Worm (Caenorhabditis elegans) whole organism, L4 larva: ENCODE results near the gene Y97E10AR.6.

Experiments
- aly-2 ChIP-seq: sonication (generic microtip); optimal IDR thresholded peaks from 2 replicates; lab custom pipeline; 2018; ENCODE audit warnings: missing biosample characterization, missing genetic modification characterization
- ceh-62 ChIP-seq: sonication (generic microtip); optimal IDR thresholded peaks from 2 replicates; lab custom pipeline; 2017; ENCODE audit warnings: missing biosample characterization, missing genetic modification characterization
- ceh-82 ChIP-seq: sonication (generic microtip); optimal IDR thresholded peaks from 2 replicates; lab custom pipeline; 2017; ENCODE audit warnings: missing biosample characterization, missing genetic modification characterization
- ces-1 ChIP-seq: fragments of 150-350 bp; sonication (generic microtip); optimal IDR thresholded peaks from 4 replicates; lab custom pipeline; 2014; ENCODE audit warnings: missing biosample characterization, missing genetic modification reagents, missing genetic modification characterization
- ctbp-1 ChIP-seq: fragments of 200-800 bp; sonication (Bioruptor generic); IDR thresholded peaks from 2 replicates; pipeline ENCODE4 v1.3.6; 2022; ENCODE audit warnings: missing genetic modification reagents, missing genetic modification characterization, missing compliant biosample characterization
- daf-12 ChIP-seq: fragments of 150-350 bp; optimal IDR thresholded peaks from 2 replicates; lab custom pipeline; 2014; ENCODE audit warnings: missing biosample characterization, missing genetic modification reagents, missing genetic modification characterization
- dmd-6 ChIP-seq: fragments of 200-800 bp; sonication (Bioruptor generic); IDR thresholded peaks from 2 replicates; pipeline ENCODE4 v1.3.6; 2022; ENCODE audit warnings: missing genetic modification reagents, missing genetic modification characterization, missing compliant biosample characterization
- nhr-76 ChIP-seq: fragments of 150-350 bp; optimal IDR thresholded peaks from 2 replicates; lab custom pipeline; 2014; ENCODE audit warnings: missing biosample characterization, missing genetic modification characterization
- pqm-1 ChIP-seq: sonication (generic microtip); optimal IDR thresholded peaks from 2 replicates; lab custom pipeline; 2017; ENCODE audit warnings: missing biosample characterization, missing genetic modification characterization
- unc-39 ChIP-seq: sonication (generic microtip); optimal IDR thresholded peaks from 2 replicates; lab custom pipeline; 2017; ENCODE audit warnings: missing biosample characterization, missing genetic modification characterization
- unc-62 ChIP-seq, 3 experiments: fragments of 150-350 bp in 1 of 3; sonication (generic microtip); optimal IDR thresholded peaks in 2 of 3; peaks in 1 of 3; 1 replicate in 1 of 3; 2 replicates in 2 of 3; lab custom pipeline; 2014 to 2017; ENCODE audit warnings: missing biosample characterization in 3 of 3, missing genetic modification characterization in 3 of 3, missing genetic modification reagents in 3 of 3, missing genotype in 1 of 3
- zag-1 ChIP-seq: fragments of 150-350 bp; optimal IDR thresholded peaks from 2 replicates; lab custom pipeline; 2014; ENCODE audit warnings: missing biosample characterization, missing genetic modification characterization

DNA sequence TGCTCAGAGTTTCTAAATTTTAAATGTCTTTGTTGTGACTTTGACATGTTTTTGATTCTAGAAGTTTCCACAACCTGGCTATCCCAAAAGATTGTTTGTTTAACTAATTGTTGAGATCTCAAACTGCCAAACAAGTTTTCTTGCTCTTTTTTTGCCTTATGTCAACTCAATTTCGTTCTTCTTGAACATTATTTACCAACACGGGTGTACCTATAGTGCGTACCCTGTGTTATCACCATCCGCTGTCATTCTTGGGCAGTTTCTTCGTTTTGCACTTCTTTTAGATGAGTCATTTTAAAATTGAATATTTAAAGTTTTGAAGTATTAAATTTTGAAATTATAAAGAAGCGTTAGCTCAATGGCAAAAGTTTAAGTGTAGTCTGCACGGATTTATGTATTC lies 3.2 kb upstream of the Y97E10AR.6 start, which contains the start of gene sptl-2:
- no peak for TF ChIP-seq unc-62 (GFP tag; optimal IDR thresholded peaks at IDR 0.05 in 1 of 2; lab: Kevin White, UChicago)
- no peak for TF ChIP-seq unc-62 (tag; optimal IDR thresholded peaks at IDR 0.05; lab: Kevin White, UChicago)
- TF ChIP-seq ceh-62 (tag; lab: Kevin White, UChicago): no peak
- no peak for TF ChIP-seq ctbp-1 (GFP tag; lab: Robert Waterston, UW)
- TF ChIP-seq pqm-1 (tag; lab: Kevin White, UChicago): peak; percentile 84
- no peak for TF ChIP-seq ceh-82 (tag; lab: Kevin White, UChicago)
- no peak for TF ChIP-seq ces-1 (GFP tag; lab: Kevin White, UChicago)
- no peak for TF ChIP-seq unc-39
- no peak for TF ChIP-seq daf-12 (tag; lab: Kevin White, UChicago)
- no peak for TF ChIP-seq zag-1 (tag; lab: Kevin White, UChicago)
- no peak for TF ChIP-seq aly-2
- TF ChIP-seq dmd-6: peak; percentile 23
- TF ChIP-seq nhr-76 (tag; lab: Kevin White, UChicago): no peak
